Fruit fly (Drosophila melanogaster): Measurements from ENCODE around the gene Mi-2.

The Mi-2 gene

dm6 chr3L:19900184-19901089 is 9.6 kb downstream of the Mi-2 start:
- TF ChIP-seq dimm (GFP tag; IDR thresholded peaks at IDR 0.05) (no peak), CG2199 (GFP tag; IDR thresholded peaks at IDR 0.05) (peak; percentile 71; the same call in 2 of the 3 replicates), CG10543 (GFP tag; optimal IDR thresholded peaks at IDR 0.05) (peak; percentile 6), CG13287 (GFP tag; IDR thresholded peaks at IDR 0.05; ENCODE audit: partially characterized antibody) (no peak), prd (optimal IDR thresholded peaks at IDR 0.05) (no peak), prd (GFP tag; IDR thresholded peaks at IDR 0.05) (no peak), CG1603 (tag; optimal IDR thresholded peaks at IDR 0.05) (peak; percentile 22), grau (tag; optimal IDR thresholded peaks at IDR 0.05) (peak; percentile 24), sens (GFP tag) (peak; percentile 74), CG18476 (GFP tag; optimal IDR thresholded peaks at IDR 0.05) (no peak), CG34224 (GFP tag; IDR thresholded peaks at IDR 0.05; ENCODE audit: partially characterized antibody) (peak; percentile 34; the same call in 2 of the 3 replicates), chinmo (GFP tag; IDR thresholded peaks at IDR 0.05; ENCODE audit: partially characterized antibody) (0 out of 4 replicates have a peak, but pooled peaks have one; percentile 45), CG11696 (GFP tag; IDR thresholded peaks at IDR 0.05) (0 out of 2 replicates have a peak, but pooled peaks have one; percentile 15), br (optimal IDR thresholded peaks at IDR 0.05) (no peak), Trl (optimal IDR thresholded peaks at IDR 0.05) (peak; percentile 4 to 22), Trl (GFP tag; optimal IDR thresholded peaks at IDR 0.05) (no peak), CG11695 (GFP tag; IDR thresholded peaks at IDR 0.05) (0 out of 3 replicates have a peak, but pooled peaks have one; percentile 27), CG31365 (tag; optimal IDR thresholded peaks at IDR 0.05) (no peak), dmrt99B (tag; optimal IDR thresholded peaks at IDR 0.05) (no peak), CG31224 (GFP tag; IDR thresholded peaks at IDR 0.05) (no peak), CG9727 (GFP tag; optimal IDR thresholded peaks at IDR 0.05) (peak; percentile 7), Bdp1 (GFP tag; optimal IDR thresholded peaks at IDR 0.05) (no peak), Xrp1 (GFP tag; IDR thresholded peaks at IDR 0.05) (0 out of 2 replicates have a peak, but pooled peaks have one; percentile 15), CG8290 (GFP tag; optimal IDR thresholded peaks at IDR 0.05) (no peak), CG8290 (tag; optimal IDR thresholded peaks at IDR 0.05) (peak; percentile 25 to 40), CG6689 (GFP tag; IDR thresholded peaks at IDR 0.05) (peak; percentile 22; the same call in 1 of the 2 replicates), pho (GFP tag; optimal IDR thresholded peaks at IDR 0.05) (peak; percentile 2), Max (GFP tag; optimal IDR thresholded peaks at IDR 0.05) (no peak), Nf-YB (GFP tag; optimal IDR thresholded peaks at IDR 0.05) (no peak), gem (tag; optimal IDR thresholded peaks at IDR 0.05) (peak; percentile 39), CG2120 (GFP tag; optimal IDR thresholded peaks at IDR 0.05) (peak; percentile 25), da (GFP tag; optimal IDR thresholded peaks at IDR 0.05) (no peak), CG17912 (GFP tag; optimal IDR thresholded peaks at IDR 0.05) (no peak), CG5180 (GFP tag; optimal IDR thresholded peaks at IDR 0.05) (no peak), corto (GFP tag; optimal IDR thresholded peaks at IDR 0.05) (peak; percentile 7), Med (GFP tag) (peak; percentile 37), sd (tag; optimal IDR thresholded peaks at IDR 0.05) (peak; percentile 72), Pdp1 (GFP tag; optimal IDR thresholded peaks at IDR 0.05) (peak in 1 of 2 experiments; percentile 9), D19A (tag; optimal IDR thresholded peaks at IDR 0.05) (peak; percentile 14), CG9437 (GFP tag; optimal IDR thresholded peaks at IDR 0.05) (peak; percentile 6), cg (GFP tag; optimal IDR thresholded peaks at IDR 0.05) (peak; percentile 5), Hr78 (GFP tag; optimal IDR thresholded peaks at IDR 0.05) (peak in 1 of 2 experiments; percentile 47), nom (GFP tag; optimal IDR thresholded peaks at IDR 0.05) (peak; percentile 36), Hmr (GFP tag; optimal IDR thresholded peaks at IDR 0.05) (no peak), ci (GFP tag; IDR thresholded peaks at IDR 0.05) (0 out of 3 replicates have a peak, but pooled peaks have one; percentile 24), CG15011 (GFP tag; optimal IDR thresholded peaks at IDR 0.05) (no peak), PHDP (tag; optimal IDR thresholded peaks at IDR 0.05) (peak; percentile 23), ERR (GFP tag; optimal IDR thresholded peaks at IDR 0.05) (no peak)

Data from whole organism, embryonic.